Worm (Caenorhabditis elegans): ENCODE data around the gene lin-23.
A peak's percentile ranks its signal among the peaks of the same experiment; 100 is the strongest.

lin-23 gene

DNA sequence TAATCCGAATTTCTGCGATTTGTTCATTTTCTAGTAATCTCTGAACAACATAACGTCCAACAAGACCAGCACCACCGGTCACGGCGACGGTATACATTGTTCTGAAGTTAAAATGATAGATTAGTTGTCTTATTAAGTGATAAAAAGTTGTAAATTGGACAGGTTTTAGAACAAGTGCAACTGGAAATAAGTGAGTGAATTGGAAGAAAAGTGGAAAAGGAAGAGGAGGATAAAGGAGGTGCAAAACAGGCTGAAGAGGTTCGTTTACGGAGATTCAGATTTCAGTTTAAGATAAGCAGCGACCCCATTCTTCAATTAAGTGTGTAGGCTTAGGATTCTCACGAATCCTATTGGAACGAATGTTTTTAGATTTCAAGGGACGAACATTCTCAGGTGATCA lies 12.2 kb upstream of the lin-23 start, which contains the start of gene C32D5.12:
C32D5.12 (minus strand) TSS at position 101 of the 400 bp plus-strand sequence.
- TF ChIP-seq lin-29 (GFP tag; IDR thresholded peaks at IDR 0.05) (no peak), unc-62 (GFP tag; optimal IDR thresholded peaks at IDR 0.05 in 1 of 2) (peak in 1 of 2 experiments; percentile 40), unc-62 (tag; optimal IDR thresholded peaks at IDR 0.05) (no peak)

DNA sequence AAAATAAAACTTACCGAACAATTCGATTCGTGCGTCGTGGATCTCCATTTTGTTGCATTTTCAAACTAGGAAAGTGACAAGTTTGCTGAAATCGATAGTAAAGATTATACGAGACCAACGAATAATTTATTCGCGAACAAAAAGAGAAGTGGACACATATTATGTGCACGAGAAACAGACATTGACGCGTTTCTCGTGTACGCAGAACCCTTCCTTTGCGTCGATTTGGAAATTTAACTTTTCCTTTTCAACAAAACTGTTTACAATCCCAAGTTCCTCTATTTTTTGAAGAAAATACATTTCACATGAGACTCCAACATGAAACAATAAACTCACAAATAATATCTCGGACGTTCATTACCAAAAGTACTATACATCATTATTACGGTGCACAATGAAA lies 10.3 kb upstream of the lin-23 start, which contains the start of gene K10B2.4:
K10B2.4 (minus strand) TSS at position 138 of the 400 bp plus-strand sequence.
- no peak for TF ChIP-seq zip-2 (tag; optimal IDR thresholded peaks at IDR 0.05)
- TF ChIP-seq nhr-48 (tag; optimal IDR thresholded peaks at IDR 0.05): no peak
- peak; percentile 28 for TF ChIP-seq nhr-28 (tag; optimal IDR thresholded peaks at IDR 0.05)
- no peak for TF ChIP-seq daf-8 (GFP tag; IDR thresholded peaks at IDR 0.05)
- no peak for TF ChIP-seq attf-4 (tag; optimal IDR thresholded peaks at IDR 0.05)
- no peak for TF ChIP-seq ceh-28 (tag; optimal IDR thresholded peaks at IDR 0.05)
- no peak for TF ChIP-seq egl-43 (GFP tag; IDR thresholded peaks at IDR 0.05)
- peak; percentile 36 for TF ChIP-seq lin-13 (GFP tag; optimal IDR thresholded peaks at IDR 0.05)
- no peak for TF ChIP-seq unc-62 (GFP tag; optimal IDR thresholded peaks at IDR 0.05 in 1 of 2)
- no peak for TF ChIP-seq unc-62 (tag; optimal IDR thresholded peaks at IDR 0.05)
- TF ChIP-seq nhr-11 (tag; optimal IDR thresholded peaks at IDR 0.05): peak; percentile 8
- TF ChIP-seq dmd-9 (GFP tag; IDR thresholded peaks at IDR 0.05): no peak
- TF ChIP-seq daf-16 (GFP tag; optimal IDR thresholded peaks at IDR 0.05): no peak
- peak; percentile 67 for TF ChIP-seq daf-16 (tag; optimal IDR thresholded peaks at IDR 0.05)
- no peak for TF ChIP-seq spr-1 (tag; optimal IDR thresholded peaks at IDR 0.05)
- TF ChIP-seq daf-12 (tag; optimal IDR thresholded peaks at IDR 0.05): no peak
- TF ChIP-seq ceh-20 (GFP tag; IDR thresholded peaks at IDR 0.05): peak; percentile 46; the same call in 1 of the 2 replicates
- peak; percentile 90 for TF ChIP-seq mes-2 (tag; optimal IDR thresholded peaks at IDR 0.05; ENCODE audit: poor library complexity, severe bottlenecking)
- TF ChIP-seq lin-39 (tag; optimal IDR thresholded peaks at IDR 0.05): no peak
- no peak for TF ChIP-seq fkh-10 (GFP tag; optimal IDR thresholded peaks at IDR 0.05)
- TF ChIP-seq tra-1 (GFP tag; IDR thresholded peaks at IDR 0.05): no peak
- peak; percentile 20 for TF ChIP-seq ztf-7 (tag; optimal IDR thresholded peaks at IDR 0.05)
- TF ChIP-seq hlh-30 (tag; optimal IDR thresholded peaks at IDR 0.05; ENCODE audit: insufficient read depth): peak; percentile 53
- TF ChIP-seq F37D6.2 (tag; optimal IDR thresholded peaks at IDR 0.05): no peak
- TF ChIP-seq nhr-42 (GFP tag; IDR thresholded peaks at IDR 0.05): no peak
- peak in 1 of 2 experiments; percentile 87 for TF ChIP-seq lsy-2 (tag; optimal IDR thresholded peaks at IDR 0.05)
- no peak for TF ChIP-seq gei-8 (GFP tag; optimal IDR thresholded peaks at IDR 0.05)
- no peak for TF ChIP-seq D1046.2 (GFP tag; IDR thresholded peaks at IDR 0.05)
- 0 out of 2 replicates have a peak, but pooled peaks have one; percentile 26 for TF ChIP-seq T26A8.4 (GFP tag; IDR thresholded peaks at IDR 0.05)
- TF ChIP-seq ama-1 (optimal IDR thresholded peaks at IDR 0.05): peak; percentile 27
- no peak for TF ChIP-seq F49E8.2 (tag; optimal IDR thresholded peaks at IDR 0.05; ENCODE audit: borderline replicate concordance)
- no peak for TF ChIP-seq lin-1 (GFP tag; IDR thresholded peaks at IDR 0.05)
- TF ChIP-seq hlh-11 (tag; optimal IDR thresholded peaks at IDR 0.05): peak; percentile 55
- TF ChIP-seq unc-39 (tag; optimal IDR thresholded peaks at IDR 0.05): no peak
- TF ChIP-seq arid-1 (GFP tag; conservative IDR thresholded peaks at IDR 0.05): 0 out of 2 replicates have a peak, but pooled peaks have one; percentile 16
- no peak for TF ChIP-seq lim-7 (GFP tag; IDR thresholded peaks at IDR 0.05)
- no peak for TF ChIP-seq ztf-11 (tag; optimal IDR thresholded peaks at IDR 0.05)
- no peak for TF ChIP-seq ZK546.5 (tag; optimal IDR thresholded peaks at IDR 0.05)
- TF ChIP-seq zfp-3 (GFP tag; conservative IDR thresholded peaks at IDR 0.05): no peak
- TF ChIP-seq aly-2 (tag; optimal IDR thresholded peaks at IDR 0.05): no peak
- peak; percentile 57 for TF ChIP-seq T20F7.1 (GFP tag; optimal IDR thresholded peaks at IDR 0.05)
- TF ChIP-seq Y105C5A.15 (GFP tag; IDR thresholded peaks at IDR 0.05): no peak
- no peak for TF ChIP-seq madf-9 (GFP tag; conservative IDR thresholded peaks at IDR 0.05)
- peak; percentile 87 for TF ChIP-seq mep-1 (tag; optimal IDR thresholded peaks at IDR 0.05)
- peak in 1 of 2 experiments; percentile 8 for TF ChIP-seq hif-1 (tag; optimal IDR thresholded peaks at IDR 0.05)
- peak; percentile 78 for TF ChIP-seq dpl-1 (GFP tag; optimal IDR thresholded peaks at IDR 0.05)
- TF ChIP-seq nhr-77 (tag; optimal IDR thresholded peaks at IDR 0.05): no peak
- TF ChIP-seq lin-38 (GFP tag; IDR thresholded peaks at IDR 0.05): peak; percentile 81

Data from whole organism, L4 larva.